Worm (Caenorhabditis elegans) whole organism, L4/young adult: ENCODE results near the gene ddx-15.

Experiments
- W03F9.2 ChIP-seq: fragments of 150-350 bp; optimal IDR thresholded peaks from 2 replicates; lab custom pipeline; 2014; ENCODE audit warnings: missing biosample characterization, missing genetic modification characterization
- him-1 ChIP-seq: sonication (generic microtip); optimal IDR thresholded peaks from 2 replicates; lab custom pipeline; 2016; ENCODE audit warnings: missing genotype, missing genetic modification reagents, missing genetic modification characterization, missing compliant biosample characterization

ce11 chrIII:5543050-5543449 is 48.5 kb downstream of the ddx-15 start, which contains the start of gene D1044.6:
- no peak for TF ChIP-seq him-1 (tag; lab: Kevin White, UChicago)
- TF ChIP-seq W03F9.2 (tag; lab: Kevin White, UChicago), result peak; percentile 19
